Worm (Caenorhabditis elegans) whole organism, early embryonic: ENCODE data around the gene acbp-3.

Source experiments
- F13C5.2 ChIP-seq: sonication (generic microtip); optimal IDR thresholded peaks from 2 replicates; lab custom pipeline; 2017; ENCODE audit warnings: mild to moderate bottlenecking, missing genetic modification characterization, inconsistent platforms, missing compliant biosample characterization
- aly-1 ChIP-seq: sonication (generic microtip); optimal IDR thresholded peaks from 2 replicates; lab custom pipeline; 2016; ENCODE audit warnings: missing genetic modification characterization, missing compliant biosample characterization
- ama-1 ChIP-seq: fragments of 150-350 bp; optimal IDR thresholded peaks from 2 replicates; lab custom pipeline; 2014
- hmbx-1 ChIP-seq: sonication (generic microtip); optimal IDR thresholded peaks from 2 replicates; lab custom pipeline; 2016; ENCODE audit warnings: mild to moderate bottlenecking, missing genetic modification characterization, missing compliant biosample characterization
- scrt-1 ChIP-seq: fragments of 200-800 bp; sonication (Bioruptor generic); IDR thresholded peaks from 2 replicates; pipeline ENCODE4 v1.3.6; 2022; ENCODE audit warnings: missing genetic modification characterization, missing compliant biosample characterization
- tbx-37 ChIP-seq: fragments of 200-800 bp; sonication (Bioruptor generic); conservative IDR thresholded peaks from 2 replicates; pipeline ENCODE4 v1.3.6; 2022; ENCODE audit warnings: missing genetic modification reagents, missing genetic modification characterization, missing compliant biosample characterization

DNA sequence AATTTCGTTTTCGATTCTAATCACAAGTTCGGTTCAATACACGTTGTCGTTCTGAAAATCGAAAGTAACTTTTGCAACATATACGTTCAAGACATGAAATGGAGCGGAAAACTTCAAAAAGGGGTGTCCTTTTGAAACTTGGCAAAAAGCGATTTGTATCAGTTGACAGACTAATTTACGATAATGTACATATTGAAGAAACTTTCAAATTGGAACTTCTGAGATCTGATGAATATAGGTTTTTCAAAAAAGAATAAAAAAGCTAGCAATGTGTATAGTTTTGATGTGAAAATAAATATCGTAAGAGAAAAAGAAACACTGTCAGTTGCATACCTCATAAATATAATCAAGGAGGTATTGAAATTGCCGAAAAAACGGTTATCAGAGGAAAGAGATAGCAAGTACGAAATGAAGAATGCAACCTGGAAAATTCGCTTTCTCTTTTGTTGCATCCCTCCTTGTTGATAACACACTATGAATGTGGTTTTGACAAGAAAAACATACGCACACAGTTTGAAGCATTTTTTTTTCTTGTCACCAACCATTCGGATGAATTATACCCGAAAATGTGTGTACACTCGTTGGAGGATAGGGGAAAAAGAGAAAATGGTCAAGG is 26.0 kb downstream of the acbp-3 start, which contains the start of gene dgn-1:
- TF ChIP-seq hmbx-1 (tag; lab: Kevin White, UChicago) (no peak), ama-1 (no peak), aly-1 (tag; lab: Kevin White, UChicago) (no peak), F13C5.2 (no peak), tbx-37 (GFP tag; lab: Robert Waterston, UW) (no peak), scrt-1 (GFP tag; lab: Robert Waterston, UW) (no peak)
